Fruit fly (Drosophila melanogaster): ENCODE measurements around the gene XNP.
A peak's percentile ranks its signal among the peaks of the same experiment; 100 is the strongest.

The XNP gene

DNA sequence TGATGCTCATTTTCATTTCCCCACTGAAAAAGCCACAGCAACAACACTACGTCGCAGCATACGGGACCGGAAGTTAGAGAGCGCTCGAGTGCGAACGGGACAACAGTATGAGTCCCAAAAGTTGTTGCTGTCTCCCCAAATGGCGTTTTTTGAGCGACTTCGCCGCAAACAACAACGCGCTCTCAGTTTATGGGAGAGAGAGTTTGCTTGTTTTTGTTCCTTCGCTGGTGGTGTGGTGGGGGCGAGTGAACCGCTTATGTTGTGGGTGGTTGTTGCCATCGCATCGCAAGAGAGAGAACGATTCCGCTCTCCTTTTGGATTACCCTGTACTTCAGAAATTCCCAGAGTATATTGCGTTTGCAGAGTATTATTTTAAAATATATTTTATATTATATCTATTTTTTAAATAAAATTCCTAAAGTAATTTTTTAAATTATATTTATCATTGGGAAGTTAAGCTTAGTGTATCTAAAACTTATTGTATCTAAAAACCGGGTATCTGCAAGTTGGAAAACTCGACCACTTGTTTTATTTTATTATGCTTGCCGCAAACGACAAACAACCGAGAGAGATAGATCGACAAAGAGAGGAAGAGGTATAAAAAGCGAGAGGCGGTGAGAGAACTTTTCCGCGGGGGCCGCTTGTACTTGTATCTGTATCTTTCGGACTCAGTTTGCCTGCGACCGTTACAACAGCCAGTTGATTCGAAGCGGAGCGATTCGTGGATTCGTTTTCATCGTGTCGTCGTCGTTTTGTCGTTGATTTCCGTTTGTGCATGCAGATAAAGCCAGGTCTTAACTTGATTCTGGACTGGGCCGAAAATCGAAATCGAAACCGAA lies 33.0 kb upstream of the XNP start, which contains the start of gene msi (continued):
- peak; percentile 38 for TF ChIP-seq shn (GFP tag; optimal IDR thresholded peaks at IDR 0.05)
- TF ChIP-seq CG1233 (GFP tag; optimal IDR thresholded peaks at IDR 0.05) = peak; percentile 99
- peak; percentile 97 for TF ChIP-seq CG4404 (GFP tag; IDR thresholded peaks at IDR 0.05)
- peak; percentile 99 for TF ChIP-seq salm (tag; optimal IDR thresholded peaks at IDR 0.05)
- no peak for TF ChIP-seq D (optimal IDR thresholded peaks at IDR 0.05)
- peak; percentile 99 for TF ChIP-seq D (GFP tag; optimal IDR thresholded peaks at IDR 0.05)
- peak; percentile 97 for TF ChIP-seq CG9817 (tag; optimal IDR thresholded peaks at IDR 0.05)
- peak; percentile 99 for TF ChIP-seq sob (GFP tag; IDR thresholded peaks at IDR 0.05)
- TF ChIP-seq slp2 (GFP tag; optimal IDR thresholded peaks at IDR 0.05) = peak; percentile 71
- TF ChIP-seq CG17361 (GFP tag; IDR thresholded peaks at IDR 0.05) = peak; percentile 100
- TF ChIP-seq CG6272 (GFP tag; IDR thresholded peaks at IDR 0.05) = peak; percentile 99
- peak; percentile 99 for TF ChIP-seq dmrt11E (tag; optimal IDR thresholded peaks at IDR 0.05)
- TF ChIP-seq Sry-β (GFP tag; optimal IDR thresholded peaks at IDR 0.05) = peak; percentile 83
- TF ChIP-seq CG33213 (GFP tag; optimal IDR thresholded peaks at IDR 0.05) = peak; percentile 16
- peak; percentile 96 for TF ChIP-seq tin (GFP tag; optimal IDR thresholded peaks at IDR 0.05)
- peak; percentile 98 for TF ChIP-seq CG3726 (GFP tag; IDR thresholded peaks at IDR 0.05)
- TF ChIP-seq CG13775 (GFP tag; optimal IDR thresholded peaks at IDR 0.05) = peak; percentile 98
- TF ChIP-seq CG3065 (GFP tag; optimal IDR thresholded peaks at IDR 0.05) = peak; percentile 95
- peak; percentile 59 for TF ChIP-seq maf-S (GFP tag; optimal IDR thresholded peaks at IDR 0.05)
- peak; percentile 96 for TF ChIP-seq HmgZ (tag; optimal IDR thresholded peaks at IDR 0.05)
- no peak for TF ChIP-seq hth (optimal IDR thresholded peaks at IDR 0.05)
- TF ChIP-seq CG34376 (GFP tag; optimal IDR thresholded peaks at IDR 0.05) = peak; percentile 79
- peak; percentile 48; the same call in 1 of the 2 replicates for TF ChIP-seq inv (GFP tag; IDR thresholded peaks at IDR 0.05; ENCODE audit: partially characterized antibody)
- peak; percentile 97 for TF ChIP-seq stwl (tag; optimal IDR thresholded peaks at IDR 0.05)
- TF ChIP-seq HLH3B (GFP tag; IDR thresholded peaks at IDR 0.05) = peak; percentile 99
- TF ChIP-seq Sox102F (GFP tag; optimal IDR thresholded peaks at IDR 0.05) = peak; percentile 100
- TF ChIP-seq Adf1 (GFP tag; IDR thresholded peaks at IDR 0.05) = peak; percentile 90
- TF ChIP-seq CG8359 (GFP tag; optimal IDR thresholded peaks at IDR 0.05; ENCODE audit: borderline replicate concordance) = peak; percentile 91
- TF ChIP-seq Dbx (GFP tag; IDR thresholded peaks at IDR 0.05) = peak; percentile 99
- peak; percentile 95 for TF ChIP-seq chm (GFP tag; IDR thresholded peaks at IDR 0.05)
- peak; percentile 97 for TF ChIP-seq CG33557 (GFP tag; optimal IDR thresholded peaks at IDR 0.05)
- no peak; the same call in 1 of the 2 replicates for TF ChIP-seq amos (GFP tag; IDR thresholded peaks at IDR 0.05; ENCODE audit: partially characterized antibody)
- peak; percentile 84 for TF ChIP-seq jing (GFP tag; optimal IDR thresholded peaks at IDR 0.05)
- TF ChIP-seq CG31441 (GFP tag; IDR thresholded peaks at IDR 0.05) = peak; percentile 100
- peak; percentile 100 for TF ChIP-seq Ptx1 (GFP tag; IDR thresholded peaks at IDR 0.05)
- TF ChIP-seq CG12219 (GFP tag; optimal IDR thresholded peaks at IDR 0.05) = peak; percentile 87
- peak; percentile 67 for TF ChIP-seq zfh2 (GFP tag; optimal IDR thresholded peaks at IDR 0.05)
- no peak for TF ChIP-seq CG16813 (GFP tag; IDR thresholded peaks at IDR 0.05; ENCODE audit: partially characterized antibody)
- peak; percentile 97 for TF ChIP-seq CG14050 (GFP tag; IDR thresholded peaks at IDR 0.05)
- peak; percentile 90 for TF ChIP-seq CG1832 (GFP tag; optimal IDR thresholded peaks at IDR 0.05)
- peak; percentile 38; the same call in 1 of the 2 replicates for TF ChIP-seq hbn (GFP tag; IDR thresholded peaks at IDR 0.05; ENCODE audit: partially characterized antibody)
- peak; percentile 98 for TF ChIP-seq sqz (GFP tag; optimal IDR thresholded peaks at IDR 0.05)
- TF ChIP-seq en (GFP tag; optimal IDR thresholded peaks at IDR 0.05) = peak; percentile 26
- peak; percentile 98 for TF ChIP-seq jigr1 (GFP tag; IDR thresholded peaks at IDR 0.05)
- peak; percentile 98 for TF ChIP-seq CG4730 (GFP tag; IDR thresholded peaks at IDR 0.05)
- TF ChIP-seq danr (GFP tag; IDR thresholded peaks at IDR 0.05) = peak; percentile 98
- TF ChIP-seq Fer1 (GFP tag; optimal IDR thresholded peaks at IDR 0.05) = peak; percentile 99
- peak; percentile 40 for TF ChIP-seq pho (GFP tag; optimal IDR thresholded peaks at IDR 0.05)
- no peak for TF ChIP-seq CG8089 (GFP tag; optimal IDR thresholded peaks at IDR 0.05)

Measured in whole organism, embryonic.